Worm (Caenorhabditis elegans) whole organism, L1 larva: Measurements from ENCODE around the gene glb-4.

ENCODE experiments used
- C04F5.9 ChIP-seq: sonication (generic microtip); optimal IDR thresholded peaks from 2 replicates; lab custom pipeline; 2016; ENCODE audit warnings: missing genetic modification characterization, missing compliant biosample characterization
- C16A3.4 ChIP-seq: fragments of 150-350 bp; optimal IDR thresholded peaks from 2 replicates; lab custom pipeline; 2014; ENCODE audit warnings: missing biosample characterization, missing genetic modification characterization
- C34B4.2 ChIP-seq: sonication (generic microtip); optimal IDR thresholded peaks from 2 replicates; lab custom pipeline; 2017; ENCODE audit warnings: mild to moderate bottlenecking, missing genetic modification characterization, missing compliant biosample characterization
- alr-1 ChIP-seq: fragments of 200-800 bp; sonication (Bioruptor generic); optimal IDR thresholded peaks from 2 replicates; lab custom pipeline; 2018; ENCODE audit warnings: borderline replicate concordance, mild to moderate bottlenecking, missing genetic modification characterization, missing compliant biosample characterization
- aly-2 ChIP-seq: fragments of 150-350 bp; optimal IDR thresholded peaks from 2 replicates; lab custom pipeline; 2014; ENCODE audit warnings: missing biosample characterization, missing genetic modification characterization
- ama-1 ChIP-seq: fragments of 150-350 bp; optimal IDR thresholded peaks from 2 replicates; lab custom pipeline; 2014
- ceh-8 ChIP-seq: fragments of 200-800 bp; sonication (Bioruptor generic); optimal IDR thresholded peaks from 2 replicates; lab custom pipeline; 2018; ENCODE audit warnings: mild to moderate bottlenecking, missing genetic modification characterization, moderate library complexity, missing compliant biosample characterization
- ceh-88 ChIP-seq: fragments of 200-800 bp; sonication (Bioruptor generic); IDR thresholded peaks from 2 replicates; pipeline ENCODE4 v1.3.6; 2022; ENCODE audit warnings: missing genetic modification characterization, missing compliant biosample characterization
- ceh-90 ChIP-seq: sonication (generic microtip); optimal IDR thresholded peaks from 2 replicates; lab custom pipeline; 2016; ENCODE audit warnings: missing genetic modification characterization, missing compliant biosample characterization
- efl-1 ChIP-seq, 4 experiments: fragments of 150-350 bp; optimal IDR thresholded peaks in 3 of 4; peaks in 1 of 4; 1 replicate in 1 of 4; 2 replicates in 3 of 4; lab custom pipeline; 2014; ENCODE audit warnings: missing biosample characterization in 2 of 4, missing genetic modification characterization in 2 of 4, missing genetic modification reagents in 2 of 4
- egl-13 ChIP-seq: sonication (generic microtip); optimal IDR thresholded peaks from 2 replicates; lab custom pipeline; 2016; ENCODE audit warnings: missing genotype, missing genetic modification reagents, missing genetic modification characterization, missing compliant biosample characterization
- egl-27 ChIP-seq, 2 experiments: fragments of 150-350 bp in 1 of 2; sonication (generic microtip); optimal IDR thresholded peaks; 3 replicates each; lab custom pipeline; 2017 to 2018; ENCODE audit warnings: missing biosample characterization in 2 of 2, missing genetic modification characterization in 2 of 2, missing genetic modification reagents in 2 of 2
- ets-5 ChIP-seq: fragments of 200-800 bp; sonication (Bioruptor generic); IDR thresholded peaks from 2 replicates; pipeline ENCODE4 v1.3.6; 2022; ENCODE audit warnings: missing genetic modification characterization, missing compliant biosample characterization
- fkh-10 ChIP-seq: sonication (generic microtip); optimal IDR thresholded peaks from 2 replicates; lab custom pipeline; 2017; ENCODE audit warnings: missing biosample characterization, missing genetic modification reagents, missing genetic modification characterization
- fkh-8 ChIP-seq: sonication (generic microtip); optimal IDR thresholded peaks from 2 replicates; lab custom pipeline; 2016; ENCODE audit warnings: mild to moderate bottlenecking, missing genetic modification characterization, missing compliant biosample characterization
- hlh-17 ChIP-seq: fragments of 200-800 bp; sonication (Bioruptor generic); optimal IDR thresholded peaks from 2 replicates; lab custom pipeline; 2018; ENCODE audit warnings: missing genetic modification characterization, mild to moderate bottlenecking, missing compliant biosample characterization, moderate library complexity, borderline replicate concordance
- hpl-2 ChIP-seq: fragments of 150-350 bp; optimal IDR thresholded peaks from 2 replicates; lab custom pipeline; 2014; ENCODE audit warnings: missing biosample characterization, missing genetic modification reagents, missing genetic modification characterization
- irx-1 ChIP-seq: sonication (generic microtip); optimal IDR thresholded peaks from 2 replicates; lab custom pipeline; 2016; ENCODE audit warnings: missing genetic modification characterization, missing compliant biosample characterization
- lin-13 ChIP-seq: fragments of 150-350 bp; optimal IDR thresholded peaks from 2 replicates; lab custom pipeline; 2014; ENCODE audit warnings: missing biosample characterization, missing genetic modification reagents, missing genetic modification characterization
- lir-3 ChIP-seq: sonication (generic microtip); optimal IDR thresholded peaks from 2 replicates; lab custom pipeline; 2016; ENCODE audit warnings: mild to moderate bottlenecking, missing genetic modification characterization, moderate library complexity, missing compliant biosample characterization; ENCODE audit not compliant: poor library complexity
- lsy-2 ChIP-seq, 2 experiments: fragments of 150-350 bp; optimal IDR thresholded peaks; 2 replicates each; lab custom pipeline; 2014; ENCODE audit warnings: missing biosample characterization in 2 of 2, missing genetic modification characterization in 2 of 2
- mab-9 ChIP-seq: fragments of 200-800 bp; sonication (Bioruptor generic); IDR thresholded peaks from 2 replicates; pipeline ENCODE4 v1.3.6; 2022; ENCODE audit warnings: missing genetic modification reagents, missing genetic modification characterization, missing compliant biosample characterization
- nhr-19 ChIP-seq: fragments of 200-800 bp; sonication (Bioruptor generic); conservative IDR thresholded peaks from 2 replicates; pipeline ENCODE4 v1.3.6; 2022; ENCODE audit warnings: missing genetic modification characterization, missing compliant biosample characterization
- nhr-47 ChIP-seq: sonication (generic microtip); optimal IDR thresholded peaks from 2 replicates; lab custom pipeline; 2016; ENCODE audit warnings: mild to moderate bottlenecking, missing genetic modification characterization, moderate library complexity, missing compliant biosample characterization
- nhr-71 ChIP-seq: sonication (generic microtip); optimal IDR thresholded peaks from 2 replicates; lab custom pipeline; 2016; ENCODE audit warnings: mild to moderate bottlenecking, missing genetic modification characterization, moderate library complexity, missing compliant biosample characterization
- nhr-85 ChIP-seq: sonication (generic microtip); peaks from one replicate; lab custom pipeline; 2016; ENCODE audit warnings: missing genetic modification characterization, inconsistent platforms, missing compliant biosample characterization
- nhr-90 ChIP-seq: sonication (generic microtip); optimal IDR thresholded peaks from 2 replicates; lab custom pipeline; 2016; ENCODE audit warnings: mild to moderate bottlenecking, missing genetic modification characterization, missing compliant biosample characterization; ENCODE audit not compliant: poor library complexity
- pax-3 ChIP-seq: fragments of 200-800 bp; sonication (Bioruptor generic); optimal IDR thresholded peaks from 2 replicates; lab custom pipeline; 2018; ENCODE audit warnings: mild to moderate bottlenecking, missing genetic modification characterization, moderate library complexity, missing compliant biosample characterization
- skn-1 ChIP-seq: fragments of 150-350 bp; optimal IDR thresholded peaks from 2 replicates; lab custom pipeline; 2014; ENCODE audit warnings: missing biosample characterization, missing genetic modification characterization
- snu-23 ChIP-seq: sonication (generic microtip); optimal IDR thresholded peaks from 2 replicates; lab custom pipeline; 2016; ENCODE audit warnings: missing genetic modification characterization, missing compliant biosample characterization
- sox-4 ChIP-seq: sonication (generic microtip); optimal IDR thresholded peaks from 2 replicates; lab custom pipeline; 2016; ENCODE audit warnings: missing genetic modification characterization, missing compliant biosample characterization
- tlp-1 ChIP-seq: fragments of 150-350 bp; optimal IDR thresholded peaks from 2 replicates; lab custom pipeline; 2014; ENCODE audit warnings: missing biosample characterization, missing genetic modification characterization
- unc-62 ChIP-seq: fragments of 150-350 bp; optimal IDR thresholded peaks from 2 replicates; lab custom pipeline; 2014; ENCODE audit warnings: missing biosample characterization, missing genetic modification reagents, missing genetic modification characterization
- unc-98 ChIP-seq: fragments of 200-800 bp; sonication (Bioruptor generic); IDR thresholded peaks from 2 replicates; pipeline ENCODE4 v1.3.6; 2022; ENCODE audit warnings: missing genetic modification characterization, missing compliant biosample characterization
- vab-15 ChIP-seq: sonication (generic microtip); optimal IDR thresholded peaks from 2 replicates; lab custom pipeline; 2017; ENCODE audit warnings: missing genotype, mild to moderate bottlenecking, missing genetic modification characterization, missing compliant biosample characterization
- xbp-1 ChIP-seq: sonication (generic microtip); optimal IDR thresholded peaks from 2 replicates; lab custom pipeline; 2016; ENCODE audit warnings: missing genetic modification characterization, missing compliant biosample characterization
- zag-1 ChIP-seq: fragments of 150-350 bp; optimal IDR thresholded peaks from 2 replicates; lab custom pipeline; 2014; ENCODE audit warnings: missing biosample characterization, missing genetic modification characterization
- zip-4 ChIP-seq: fragments of 200-800 bp; sonication (Bioruptor generic); optimal IDR thresholded peaks from 2 replicates; lab custom pipeline; 2018; ENCODE audit warnings: mild to moderate bottlenecking, missing genetic modification characterization, moderate library complexity, missing compliant biosample characterization
- ztf-11 ChIP-seq, 2 experiments: sonication (generic microtip); optimal IDR thresholded peaks; 2 replicates each; lab custom pipeline; 2016 to 2017; ENCODE audit warnings: missing genetic modification characterization in 2 of 2, missing biosample characterization in 1 of 2, missing compliant biosample characterization in 1 of 2

Gene glb-4

DNA sequence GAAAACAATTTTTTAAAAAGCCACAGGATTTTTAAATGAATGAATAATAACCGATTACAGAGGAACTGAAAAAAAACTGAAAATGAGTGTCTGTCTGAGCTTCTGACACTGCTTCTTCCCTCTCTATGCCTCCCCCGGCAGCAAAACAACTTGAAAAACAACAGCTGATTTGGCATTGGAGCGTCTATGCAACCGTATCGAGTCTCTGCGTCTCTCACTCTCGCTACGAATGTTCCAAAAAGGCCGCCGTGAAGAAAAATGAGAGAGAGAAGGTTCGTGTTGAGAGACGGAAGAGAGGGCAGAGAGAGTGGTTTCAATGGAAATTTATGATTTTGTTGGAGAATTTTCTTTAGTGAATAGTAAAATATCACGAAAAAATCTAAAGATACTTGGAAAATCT is 8.0 kb downstream of the glb-4 start (continued):
- TF ChIP-seq efl-1 (optimal IDR thresholded peaks at IDR 0.05; lab: Kevin White, UChicago) = peak; percentile 73 to 74
- peak; percentile 71 to 94 for TF ChIP-seq efl-1 (GFP tag; optimal IDR thresholded peaks at IDR 0.05 in 1 of 2; lab: Kevin White, UChicago)
- TF ChIP-seq unc-62 = no peak
- TF ChIP-seq alr-1 (tag; lab: Kevin White, UChicago) = no peak
- TF ChIP-seq hpl-2 = no peak
- TF ChIP-seq tlp-1 (tag; lab: Kevin White, UChicago) = no peak
- TF ChIP-seq lir-3 = no peak
- TF ChIP-seq zip-4 (GFP tag; lab: Kevin White, UChicago) = no peak
- peak; percentile 53 for TF ChIP-seq fkh-8 (tag; lab: Kevin White, UChicago)
- TF ChIP-seq lsy-2 (tag; optimal IDR thresholded peaks at IDR 0.05; lab: Kevin White, UChicago) = peak; percentile 67 to 88
- TF ChIP-seq egl-27 (tag; optimal IDR thresholded peaks at IDR 0.05; lab: Kevin White, UChicago) = no peak
- no peak for TF ChIP-seq ceh-88 (GFP tag; lab: Robert Waterston, UW)
- no peak for TF ChIP-seq sox-4 (tag; lab: Kevin White, UChicago)
- peak; percentile 70 for TF ChIP-seq snu-23 (GFP tag; lab: Kevin White, UChicago)
- TF ChIP-seq egl-13 (tag; lab: Kevin White, UChicago) = no peak
- TF ChIP-seq fkh-10 (GFP tag; lab: Kevin White, UChicago) = no peak
- no peak for TF ChIP-seq ama-1 (lab: Kevin White, UChicago)
- no peak for TF ChIP-seq unc-98 (GFP tag; lab: Robert Waterston, UW)
- no peak for TF ChIP-seq ceh-90 (tag; lab: Kevin White, UChicago)
- peak; percentile 80 for TF ChIP-seq nhr-85 (tag; lab: Kevin White, UChicago)
- no peak for TF ChIP-seq ztf-11 (tag; optimal IDR thresholded peaks at IDR 0.05; lab: Kevin White, UChicago)
- no peak for TF ChIP-seq irx-1 (tag; lab: Kevin White, UChicago)
- TF ChIP-seq skn-1 (tag; lab: Kevin White, UChicago) = peak; percentile 78
- peak; percentile 55 for TF ChIP-seq lin-13 (GFP tag; lab: Kevin White, UChicago)
- TF ChIP-seq hlh-17 (GFP tag; lab: Kevin White, UChicago) = no peak
- TF ChIP-seq nhr-19 (GFP tag; lab: Robert Waterston, UW) = peak; percentile 6; the same call in 1 of the 2 replicates
- TF ChIP-seq xbp-1 (tag; lab: Kevin White, UChicago) = peak; percentile 17
- no peak for TF ChIP-seq aly-2
- TF ChIP-seq pax-3 (tag; lab: Kevin White, UChicago) = peak; percentile 23
- TF ChIP-seq nhr-90 = peak; percentile 32
- TF ChIP-seq C16A3.4 (tag; lab: Kevin White, UChicago) = peak; percentile 72
- TF ChIP-seq mab-9 (GFP tag; lab: Robert Waterston, UW) = no peak

DNA sequence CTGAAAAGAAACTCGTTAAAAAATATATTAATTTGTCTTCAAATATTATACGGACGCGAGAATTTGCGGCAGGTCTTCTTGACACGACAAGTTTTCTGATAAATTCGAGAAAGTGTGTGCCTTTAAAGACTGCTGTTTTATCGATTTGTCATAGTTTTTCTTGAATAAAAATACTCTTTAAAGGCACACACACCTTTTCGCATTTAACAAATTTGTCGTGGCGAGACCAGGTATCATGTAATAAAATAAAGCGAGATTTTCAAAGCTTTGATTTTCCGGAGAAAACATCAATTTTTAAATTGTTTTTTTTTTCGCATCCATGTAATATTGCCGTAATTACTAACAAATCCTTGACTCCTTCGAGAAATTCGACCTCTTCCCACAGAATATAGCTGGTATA is 9.8 kb downstream of the glb-4 start:
- TF ChIP-seq ceh-8 (GFP tag; lab: Kevin White, UChicago) (no peak), sox-4 (tag; lab: Kevin White, UChicago) (no peak), zip-4 (GFP tag; lab: Kevin White, UChicago) (no peak), zag-1 (no peak), nhr-19 (GFP tag; lab: Robert Waterston, UW) (no peak), C34B4.2 (tag; lab: Kevin White, UChicago) (no peak), hpl-2 (no peak), nhr-47 (tag; lab: Kevin White, UChicago) (no peak), fkh-10 (GFP tag; lab: Kevin White, UChicago) (no peak), nhr-71 (tag; lab: Kevin White, UChicago) (no peak), ets-5 (GFP tag; lab: Robert Waterston, UW) (no peak), C04F5.9 (tag; lab: Kevin White, UChicago) (no peak), egl-13 (tag; lab: Kevin White, UChicago) (no peak), vab-15 (tag; lab: Kevin White, UChicago) (no peak)
